Worm (Caenorhabditis elegans): ENCODE measurements around the gene epg-9.
A peak's percentile ranks its signal among the peaks of the same experiment; 100 is the strongest.

epg-9 gene

ce11 chrIV:2599634-2600033 is 1.3 kb upstream of the epg-9 start (continued):
- TF ChIP-seq ceh-63 (GFP tag; optimal IDR thresholded peaks at IDR 0.05) (no peak), pqm-1 (tag; optimal IDR thresholded peaks at IDR 0.05) (no peak), nhr-11 (tag; optimal IDR thresholded peaks at IDR 0.05) (peak; percentile 91), mef-2 (tag; optimal IDR thresholded peaks at IDR 0.05) (peak; percentile 38), blmp-1 (tag; optimal IDR thresholded peaks at IDR 0.05) (peak; percentile 55), lin-15B (tag; optimal IDR thresholded peaks at IDR 0.05) (peak; percentile 10), rnt-1 (tag; optimal IDR thresholded peaks at IDR 0.05) (peak; percentile 90), swsn-7 (tag; optimal IDR thresholded peaks at IDR 0.05) (peak; percentile 87), ets-5 (GFP tag; IDR thresholded peaks at IDR 0.05) (no peak), nhr-19 (GFP tag; conservative IDR thresholded peaks at IDR 0.05) (peak; percentile 90), sup-37 (GFP tag; optimal IDR thresholded peaks at IDR 0.05) (peak; percentile 31), C04F5.9 (tag; optimal IDR thresholded peaks at IDR 0.05) (peak; percentile 49), jun-1 (tag; optimal IDR thresholded peaks at IDR 0.05) (peak; percentile 69), ztf-4 (tag; optimal IDR thresholded peaks at IDR 0.05) (peak; percentile 75), C34B4.2 (tag; optimal IDR thresholded peaks at IDR 0.05) (no peak), ztf-11 (tag; optimal IDR thresholded peaks at IDR 0.05) (no peak), ceh-82 (tag; optimal IDR thresholded peaks at IDR 0.05) (peak; percentile 51 to 80 (median 68)), lin-39 (tag; optimal IDR thresholded peaks at IDR 0.05) (peak; percentile 38), fkh-8 (tag; optimal IDR thresholded peaks at IDR 0.05) (peak; percentile 85), zip-4 (GFP tag; optimal IDR thresholded peaks at IDR 0.05) (no peak), unc-62 (GFP tag; optimal IDR thresholded peaks at IDR 0.05) (no peak), aly-2 (tag; optimal IDR thresholded peaks at IDR 0.05) (no peak), grh-1 (GFP tag; IDR thresholded peaks at IDR 0.05) (peak; percentile 50), tbx-2 (tag; optimal IDR thresholded peaks at IDR 0.05) (peak; percentile 86), nhr-12 (tag; optimal IDR thresholded peaks at IDR 0.05) (no peak), nhr-85 (tag) (peak; percentile 84), fkh-4 (tag; optimal IDR thresholded peaks at IDR 0.05; ENCODE audit: borderline replicate concordance) (no peak), mdl-1 (tag; optimal IDR thresholded peaks at IDR 0.05) (peak in 1 of 2 experiments; percentile 93), F16B12.6 (tag; optimal IDR thresholded peaks at IDR 0.05) (peak; percentile 39), snpc-4 (tag; optimal IDR thresholded peaks at IDR 0.05) (peak; percentile 23), mep-1 (tag; optimal IDR thresholded peaks at IDR 0.05) (peak; percentile 94), nhr-28 (tag; optimal IDR thresholded peaks at IDR 0.05) (no peak)

- TF ChIP-seq ztf-11 (tag; optimal IDR thresholded peaks at IDR 0.05), result peak in 1 of 2 experiments; percentile 86
- TF ChIP-seq ama-1 (optimal IDR thresholded peaks at IDR 0.05), result peak; percentile 95
- no peak for TF ChIP-seq ceh-63 (GFP tag; optimal IDR thresholded peaks at IDR 0.05)
- peak in 1 of 2 experiments; percentile 71 for TF ChIP-seq egl-27 (tag; optimal IDR thresholded peaks at IDR 0.05)
- TF ChIP-seq lin-39 (tag; optimal IDR thresholded peaks at IDR 0.05), result peak; percentile 93
- peak; percentile 99 for TF ChIP-seq elt-2 (tag; optimal IDR thresholded peaks at IDR 0.05)
- TF ChIP-seq fos-1 (tag; optimal IDR thresholded peaks at IDR 0.05), result peak; percentile 93
- peak; percentile 99 for TF ChIP-seq snu-23 (GFP tag; optimal IDR thresholded peaks at IDR 0.05)
- peak; percentile 66 for TF ChIP-seq pag-3 (tag; optimal IDR thresholded peaks at IDR 0.05; ENCODE audit: borderline replicate concordance, insufficient read depth)
- TF ChIP-seq snpc-4 (tag; optimal IDR thresholded peaks at IDR 0.05), result peak; percentile 89
- peak; percentile 94 for TF ChIP-seq lir-3 (tag; optimal IDR thresholded peaks at IDR 0.05; ENCODE audit: poor library complexity)
- TF ChIP-seq aly-2 (tag; optimal IDR thresholded peaks at IDR 0.05), result peak; percentile 84
- TF ChIP-seq dpl-1 (GFP tag; optimal IDR thresholded peaks at IDR 0.05), result peak; percentile 89 to 91 (median 90)
- no peak for TF ChIP-seq hlh-4 (tag; optimal IDR thresholded peaks at IDR 0.05)
- no peak for TF ChIP-seq tlp-1 (tag; optimal IDR thresholded peaks at IDR 0.05)
- peak; percentile 99 for TF ChIP-seq nhr-47 (tag; optimal IDR thresholded peaks at IDR 0.05)
- peak; percentile 75 for TF ChIP-seq efl-3 (GFP tag; optimal IDR thresholded peaks at IDR 0.05)
- peak; percentile 87 for TF ChIP-seq vab-15 (tag; optimal IDR thresholded peaks at IDR 0.05)
- TF ChIP-seq nhr-28 (tag; optimal IDR thresholded peaks at IDR 0.05), result peak; percentile 75
- peak; percentile 99 for TF ChIP-seq swsn-7 (tag; optimal IDR thresholded peaks at IDR 0.05)
- peak; percentile 92 for TF ChIP-seq C04F5.9 (tag; optimal IDR thresholded peaks at IDR 0.05)
- TF ChIP-seq ceh-88 (GFP tag; IDR thresholded peaks at IDR 0.05), result peak; percentile 96
- peak; percentile 95 for TF ChIP-seq hpl-2 (GFP tag; optimal IDR thresholded peaks at IDR 0.05)
- TF ChIP-seq nhr-90 (tag; optimal IDR thresholded peaks at IDR 0.05; ENCODE audit: poor library complexity), result peak; percentile 99
- no peak for TF ChIP-seq zag-1 (tag; optimal IDR thresholded peaks at IDR 0.05)
- no peak for TF ChIP-seq alr-1 (tag; optimal IDR thresholded peaks at IDR 0.05; ENCODE audit: borderline replicate concordance)
These were observed 1.3 kb downstream of the epg-9 start for ce11 chrIV:2601988-2602861.

Measured in whole organism, L1 larva.